Fruit fly (Drosophila melanogaster) whole organism, wandering third instar larva: ENCODE results near the gene raskol.

Source experiments
- GATAd ChIP-seq: sonication (Bioruptor generic); optimal IDR thresholded peaks from 2 replicates; lab custom pipeline; 2016; ENCODE audit warnings: missing biosample characterization, missing genetic modification characterization
- Hnf4 ChIP-seq: fragments of 200-800 bp; sonication (Bioruptor generic); optimal IDR thresholded peaks from 2 replicates; lab custom pipeline; 2016; ENCODE audit warnings: missing biosample characterization, mild to moderate bottlenecking, missing genetic modification characterization
- Hr83 ChIP-seq: fragments of 200-300 bp; sonication (Bioruptor generic); optimal IDR thresholded peaks from 2 replicates; lab custom pipeline; 2016; ENCODE audit warnings: missing biosample characterization, mild to moderate bottlenecking, missing genetic modification characterization, moderate library complexity; ENCODE audit not compliant: poor library complexity, severe bottlenecking
- N ChIP-seq: fragments of >200 bp; optimal IDR thresholded peaks from 2 replicates; lab custom pipeline; 2018; ENCODE audit warnings: missing biosample characterization, missing external identifiers, missing genetic modification characterization
- OdsH ChIP-seq: fragments of 200-800 bp; sonication (Bioruptor generic); optimal IDR thresholded peaks from 2 replicates; lab custom pipeline; 2016; ENCODE audit warnings: missing biosample characterization, mild to moderate bottlenecking, missing genetic modification characterization
- Sp1 ChIP-seq: fragments of 200-800 bp; sonication (Bioruptor generic); optimal IDR thresholded peaks from 3 replicates; lab custom pipeline; 2019; ENCODE audit warnings: missing biosample characterization, mild to moderate bottlenecking, missing genetic modification characterization, moderate library complexity
- dsf ChIP-seq: sonication (Bioruptor generic); optimal IDR thresholded peaks from 2 replicates; lab custom pipeline; 2016; ENCODE audit warnings: missing biosample characterization, missing genetic modification characterization, borderline replicate concordance
- h ChIP-seq: fragments of 200-800 bp; sonication (Bioruptor generic); optimal IDR thresholded peaks from 3 replicates; lab custom pipeline; 2016; ENCODE audit warnings: missing biosample characterization, mild to moderate bottlenecking, missing genetic modification characterization
- lola ChIP-seq: fragments of >200 bp; optimal IDR thresholded peaks from 2 replicates; lab custom pipeline; 2017; ENCODE audit warnings: missing biosample characterization, missing genetic modification characterization
- sage ChIP-seq: fragments of 200-800 bp; sonication (Bioruptor generic); optimal IDR thresholded peaks from 2 replicates; lab custom pipeline; 2016; ENCODE audit warnings: missing biosample characterization, mild to moderate bottlenecking, missing genetic modification characterization
- usp ChIP-seq: fragments of >200 bp; optimal IDR thresholded peaks from 2 replicates; lab custom pipeline; 2017; ENCODE audit warnings: missing biosample characterization, missing genetic modification characterization

- TF ChIP-seq N (no peak), usp (GFP tag; lab: Kevin White, UChicago) (no peak), dsf (GFP tag; lab: Kevin White, UChicago) (no peak), OdsH (GFP tag; lab: Kevin White, UChicago) (peak; percentile 31), Sp1 (GFP tag; lab: Kevin White, UChicago) (peak; percentile 44), Hnf4 (peak; percentile 49), sage (no peak), lola (GFP tag; lab: Kevin White, UChicago) (no peak), h (peak; percentile 19), GATAd (GFP tag; lab: Kevin White, UChicago) (no peak), Hr83 (GFP tag; lab: Kevin White, UChicago) (peak; percentile 54)
These were observed 28.0 kb downstream of the raskol start for dm6 chrX:17737812-17738473.
